Worm (Caenorhabditis elegans): Measurements from ENCODE around the gene nep-2.

DNA sequence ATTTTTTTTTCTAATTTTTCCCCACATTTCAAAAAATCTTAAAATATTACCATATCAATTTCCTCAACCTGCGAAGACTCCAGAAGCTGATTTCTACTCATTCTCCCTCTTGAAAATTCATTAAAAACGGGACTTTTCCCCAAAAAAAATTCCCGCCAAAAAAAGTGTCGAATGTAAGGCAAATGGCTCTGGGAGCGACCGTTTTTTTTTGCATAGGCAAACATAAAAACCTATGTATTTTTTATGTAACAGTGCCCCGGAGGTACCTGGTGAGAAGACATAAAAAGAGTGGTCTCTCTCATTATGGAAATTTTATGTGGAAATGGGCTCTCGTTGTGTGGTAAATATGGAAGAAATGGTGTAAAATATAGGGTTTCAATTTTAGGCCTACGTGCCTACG, 41.3 kb downstream of the nep-2 start, which contains the start of gene ceh-87:
- TF ChIP-seq ama-1 (optimal IDR thresholded peaks at IDR 0.05), result no peak
- no peak for TF ChIP-seq B0310.2 (tag; optimal IDR thresholded peaks at IDR 0.05)
- TF ChIP-seq tra-4 (tag; optimal IDR thresholded peaks at IDR 0.05), result no peak
- no peak for TF ChIP-seq scrt-1 (GFP tag; IDR thresholded peaks at IDR 0.05)
- TF ChIP-seq flt-1 (GFP tag; IDR thresholded peaks at IDR 0.05), result no peak
- no peak for TF ChIP-seq sea-1 (GFP tag; conservative IDR thresholded peaks at IDR 0.05)

Data from whole organism, early embryonic.